Fruit fly (Drosophila melanogaster) whole organism, embryonic: ENCODE measurements around the gene Sfxn2.

ENCODE experiments used
- Antp ChIP-seq: fragments of 200-800 bp; sonication (Bioruptor generic); optimal IDR thresholded peaks from 3 replicates; lab custom pipeline; 2016; ENCODE audit warnings: missing biosample characterization, missing genetic modification characterization
- BEAF-32 ChIP-seq: fragments of 200-800 bp; sonication (Bioruptor generic); optimal IDR thresholded peaks from 3 replicates; lab custom pipeline; 2017; ENCODE audit warnings: missing biosample characterization, missing genetic modification characterization, mild to moderate bottlenecking, moderate library complexity, missing genetic modification reagents
- CG17385 ChIP-seq: fragments of 200-800 bp; sonication (Bioruptor generic); optimal IDR thresholded peaks from 3 replicates; lab custom pipeline; 2018; ENCODE audit warnings: missing biosample characterization, mild to moderate bottlenecking, missing genetic modification characterization
- CG18011 ChIP-seq: fragments of 200-800 bp; sonication (Bioruptor generic); optimal IDR thresholded peaks from 2 replicates; lab custom pipeline; 2017; ENCODE audit warnings: missing biosample characterization, missing genetic modification characterization, mild to moderate bottlenecking, moderate library complexity, missing genotype
- Dll ChIP-seq: fragments of 200-800 bp; sonication (Bioruptor generic); IDR thresholded peaks from 4 replicates; pipeline ENCODE4 v1.3.6; 2022; ENCODE audit warnings: missing biosample characterization, missing genetic modification characterization; ENCODE audit not compliant: partially characterized antibody
- Hr51 ChIP-seq, 2 experiments: fragments of 200-800 bp; sonication (Bioruptor generic); optimal IDR thresholded peaks; 2 replicates in 1 of 2; 3 replicates in 1 of 2; lab custom pipeline; 2016 to 2018; ENCODE audit warnings: missing biosample characterization in 2 of 2, missing genetic modification characterization in 2 of 2, mild to moderate bottlenecking in 1 of 2, moderate library complexity in 1 of 2
- Scr ChIP-seq: fragments of 200-800 bp; sonication (Bioruptor generic); IDR thresholded peaks from 2 replicates; pipeline ENCODE4 v1.3.6; 2022; ENCODE audit warnings: missing biosample characterization, missing genetic modification characterization; ENCODE audit not compliant: partially characterized antibody
- chm ChIP-seq: fragments of 200-800 bp; sonication (Bioruptor generic); IDR thresholded peaks from 2 replicates; pipeline ENCODE4 v1.3.6; 2022; ENCODE audit warnings: missing biosample characterization, missing genetic modification characterization
- ems ChIP-seq: fragments of 200-800 bp; sonication (Bioruptor generic); optimal IDR thresholded peaks from 3 replicates; lab custom pipeline; 2016; ENCODE audit warnings: missing biosample characterization, missing genetic modification characterization
- gsb ChIP-seq: fragments of 200-800 bp; sonication (Bioruptor generic); IDR thresholded peaks from 2 replicates; pipeline ENCODE4 v1.3.6; 2022; ENCODE audit warnings: missing biosample characterization, missing genetic modification characterization
- gsb-n ChIP-seq: fragments of 200-800 bp; sonication (Bioruptor generic); optimal IDR thresholded peaks from 3 replicates; lab custom pipeline; 2018; ENCODE audit warnings: missing biosample characterization, mild to moderate bottlenecking, missing genetic modification characterization
- pb ChIP-seq: fragments of 200-800 bp; sonication (Bioruptor generic); optimal IDR thresholded peaks from 3 replicates; lab custom pipeline; 2016; ENCODE audit warnings: missing biosample characterization, missing genetic modification characterization
- tup ChIP-seq: fragments of 200-800 bp; sonication (Bioruptor generic); optimal IDR thresholded peaks from 2 replicates; lab custom pipeline; 2016; ENCODE audit warnings: missing biosample characterization, mild to moderate bottlenecking, missing genetic modification characterization, moderate library complexity

DNA sequence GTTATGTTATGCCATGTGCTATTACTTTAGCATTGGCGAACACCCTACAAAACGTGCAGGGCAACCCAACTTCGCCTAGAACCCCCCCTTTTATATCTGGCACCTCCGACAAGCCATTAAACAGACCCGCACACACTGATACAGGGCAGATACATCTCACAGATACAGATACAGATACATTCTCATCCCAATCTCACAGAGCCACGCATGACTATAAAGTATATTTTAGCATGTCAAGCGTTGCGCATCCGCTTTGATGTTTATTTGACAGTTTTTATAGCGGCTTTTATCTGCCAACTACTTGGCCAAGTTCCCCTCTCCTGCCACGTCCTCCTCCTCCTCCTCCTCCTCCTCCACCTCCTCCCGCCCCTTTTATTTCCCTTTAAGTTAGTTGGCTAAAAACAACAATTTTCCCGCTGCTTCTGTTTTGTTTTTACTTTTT, 43.6 kb upstream of the Sfxn2 start:
- TF ChIP-seq BEAF-32 (GFP tag; lab: Kevin White, UChicago) (no peak), Scr (GFP tag; lab: Robert Waterston, UW) (no peak), CG18011 (no peak), gsb (GFP tag; lab: Robert Waterston, UW) (no peak), tup (GFP tag; lab: Kevin White, UChicago) (no peak), CG17385 (no peak), pb (GFP tag; lab: Kevin White, UChicago) (no peak), Antp (GFP tag; lab: Kevin White, UChicago) (no peak), ems (GFP tag; lab: Kevin White, UChicago) (no peak), chm (GFP tag; lab: Robert Waterston, UW) (no peak), Dll (GFP tag; lab: Robert Waterston, UW) (no peak), Hr51 (GFP tag; optimal IDR thresholded peaks at IDR 0.05; lab: Kevin White, UChicago) (no peak), gsb-n (no peak)
